Worm (Caenorhabditis elegans) whole organism, midembryonic: ENCODE results near the gene dnj-11.

ENCODE experiments used
- T22C8.4 ChIP-seq: fragments of 200-800 bp; sonication (Bioruptor generic); IDR thresholded peaks from 2 replicates; pipeline ENCODE4 v1.3.6; 2022; ENCODE audit warnings: missing genetic modification characterization, missing compliant biosample characterization
- cog-1 ChIP-seq: sonication (generic microtip); optimal IDR thresholded peaks from 2 replicates; lab custom pipeline; 2016; ENCODE audit warnings: missing genetic modification characterization, missing compliant biosample characterization
- flt-1 ChIP-seq: fragments of 200-800 bp; sonication (Bioruptor generic); IDR thresholded peaks from 2 replicates; pipeline ENCODE4 v1.3.6; 2022; ENCODE audit warnings: missing genetic modification characterization, missing compliant biosample characterization
- ztf-29 ChIP-seq: fragments of 200-800 bp; sonication (Bioruptor generic); IDR thresholded peaks from 2 replicates; pipeline ENCODE4 v1.3.6; 2022; ENCODE audit warnings: missing genetic modification reagents, missing genetic modification characterization, missing compliant biosample characterization

DNA sequence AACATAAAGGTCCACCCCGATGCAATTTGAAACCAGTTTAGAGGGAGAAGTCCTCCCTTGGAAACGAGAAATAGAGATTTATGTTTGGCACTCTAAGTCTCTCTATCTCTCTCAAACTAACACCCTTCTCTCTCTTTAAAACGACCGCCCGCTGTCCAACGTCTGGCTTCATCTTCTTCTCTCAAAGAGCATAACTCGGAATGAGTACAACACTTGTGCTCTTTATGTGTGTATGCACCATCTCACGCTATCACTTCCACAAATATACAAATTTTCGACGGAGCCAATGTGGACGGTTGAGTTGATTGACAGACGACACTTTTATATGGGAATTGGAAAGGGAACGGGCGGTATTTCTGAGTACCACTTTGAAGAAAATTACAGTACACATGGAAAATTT, 11.3 kb upstream of the dnj-11 start:
- no peak for TF ChIP-seq ztf-29
- no peak for TF ChIP-seq cog-1
- no peak for TF ChIP-seq T22C8.4 (GFP tag; lab: Robert Waterston, UW)
- no peak for TF ChIP-seq flt-1 (GFP tag; lab: Robert Waterston, UW)
